Fruit fly (Drosophila melanogaster) whole organism, embryonic: Measurements from ENCODE around the gene Sfp93F.
A peak's percentile ranks its signal among the peaks of the same experiment; 100 is the strongest.

Experiments used
- B-H2 ChIP-seq: fragments of 200-800 bp; sonication (Bioruptor generic); optimal IDR thresholded peaks from 2 replicates; lab custom pipeline; 2018; ENCODE audit warnings: missing biosample characterization, mild to moderate bottlenecking, missing genetic modification characterization
- BEAF-32 ChIP-seq: fragments of 200-800 bp; sonication (Bioruptor generic); optimal IDR thresholded peaks from 3 replicates; lab custom pipeline; 2017; ENCODE audit warnings: missing biosample characterization, missing genetic modification characterization, mild to moderate bottlenecking, moderate library complexity, missing genetic modification reagents
- Bdp1 ChIP-seq: fragments of 200-800 bp; sonication (Bioruptor generic); optimal IDR thresholded peaks from 3 replicates; lab custom pipeline; 2016; ENCODE audit warnings: missing biosample characterization, missing genetic modification characterization
- CG1024 ChIP-seq: fragments of 200-800 bp; sonication (Bioruptor generic); IDR thresholded peaks from 2 replicates; pipeline ENCODE4 v1.3.6; 2022; ENCODE audit warnings: missing biosample characterization, missing genetic modification characterization
- CG10565 ChIP-seq: fragments of 200-800 bp; sonication (Bioruptor generic); optimal IDR thresholded peaks from 3 replicates; lab custom pipeline; 2016; ENCODE audit warnings: missing biosample characterization, mild to moderate bottlenecking, missing genetic modification characterization
- CG11093 ChIP-seq: fragments of 200-800 bp; sonication (Bioruptor generic); IDR thresholded peaks from 3 replicates; pipeline ENCODE4 v1.3.6; 2022; ENCODE audit warnings: missing biosample characterization, missing genetic modification characterization
- CG12769 ChIP-seq: fragments of 200-800 bp; sonication (Bioruptor generic); optimal IDR thresholded peaks from 2 replicates; lab custom pipeline; 2019; ENCODE audit warnings: missing biosample characterization, mild to moderate bottlenecking, missing genetic modification characterization, moderate library complexity
- CG13775 ChIP-seq: fragments of 200-800 bp; sonication (Bioruptor generic); optimal IDR thresholded peaks from 3 replicates; lab custom pipeline; 2017; ENCODE audit warnings: missing biosample characterization, mild to moderate bottlenecking, missing genetic modification characterization
- CG1603 ChIP-seq: fragments of 200-800 bp; sonication (Bioruptor generic); optimal IDR thresholded peaks from 2 replicates; lab custom pipeline; 2019; ENCODE audit warnings: missing biosample characterization, mild to moderate bottlenecking, missing genetic modification characterization, moderate library complexity
- CG1647 ChIP-seq: fragments of 200-800 bp; sonication (Bioruptor generic); optimal IDR thresholded peaks from 3 replicates; lab custom pipeline; 2016; ENCODE audit warnings: missing biosample characterization, missing genetic modification characterization
- CG16779 ChIP-seq: fragments of 200-800 bp; sonication (Bioruptor generic); IDR thresholded peaks from 2 replicates; pipeline ENCODE4 v1.3.6; 2022; ENCODE audit warnings: missing biosample characterization, missing genetic modification characterization
- CG17186 ChIP-seq: fragments of 200-800 bp; sonication (Bioruptor generic); optimal IDR thresholded peaks from 3 replicates; lab custom pipeline; 2017; ENCODE audit warnings: missing biosample characterization, missing genetic modification reagents, missing genetic modification characterization
- CG18011 ChIP-seq: fragments of 200-800 bp; sonication (Bioruptor generic); optimal IDR thresholded peaks from 2 replicates; lab custom pipeline; 2017; ENCODE audit warnings: missing biosample characterization, missing genetic modification characterization, mild to moderate bottlenecking, moderate library complexity, missing genotype
- CG18619 ChIP-seq: fragments of 200-800 bp; sonication (Bioruptor generic); optimal IDR thresholded peaks from 3 replicates; lab custom pipeline; 2017; ENCODE audit warnings: missing biosample characterization, mild to moderate bottlenecking, missing genetic modification characterization
- CG34224 ChIP-seq: fragments of 200-800 bp; sonication (Bioruptor generic); IDR thresholded peaks from 3 replicates; pipeline ENCODE4 v1.3.6; 2022; ENCODE audit warnings: missing biosample characterization, missing genetic modification characterization; ENCODE audit not compliant: partially characterized antibody
- CG34376 ChIP-seq: fragments of 200-800 bp; sonication (Bioruptor generic); optimal IDR thresholded peaks from 2 replicates; lab custom pipeline; 2018; ENCODE audit warnings: missing biosample characterization, mild to moderate bottlenecking, missing genetic modification characterization
- CG4360 ChIP-seq: fragments of 200-800 bp; sonication (Bioruptor generic); IDR thresholded peaks from 2 replicates; pipeline ENCODE4 v1.3.6; 2022; ENCODE audit warnings: missing biosample characterization, missing genetic modification characterization
- CG4707 ChIP-seq: fragments of 200-800 bp; sonication (Bioruptor generic); optimal IDR thresholded peaks from 2 replicates; lab custom pipeline; 2018; ENCODE audit warnings: missing biosample characterization, mild to moderate bottlenecking, missing genetic modification characterization, moderate library complexity
- CG4854 ChIP-seq: fragments of 200-800 bp; sonication (Bioruptor generic); optimal IDR thresholded peaks from 2 replicates; lab custom pipeline; 2016; ENCODE audit warnings: missing biosample characterization, missing genetic modification characterization, inconsistent platforms
- CG6765 ChIP-seq: fragments of 200-800 bp; sonication (Bioruptor generic); optimal IDR thresholded peaks from 3 replicates; lab custom pipeline; 2017; ENCODE audit warnings: missing biosample characterization, mild to moderate bottlenecking, missing genetic modification characterization
- CG7786 ChIP-seq: fragments of 200-800 bp; sonication (Bioruptor generic); optimal IDR thresholded peaks from 2 replicates; lab custom pipeline; 2016; ENCODE audit warnings: missing biosample characterization, missing genetic modification characterization
- CG8281 ChIP-seq: fragments of 200-800 bp; sonication (Bioruptor generic); optimal IDR thresholded peaks from 2 replicates; lab custom pipeline; 2018; ENCODE audit warnings: missing biosample characterization, mild to moderate bottlenecking, missing genetic modification characterization, moderate library complexity
- CG8478 ChIP-seq: fragments of >200 bp; optimal IDR thresholded peaks from 2 replicates; lab custom pipeline; 2018
- CG9437 ChIP-seq: fragments of 200-800 bp; sonication (Bioruptor generic); optimal IDR thresholded peaks from 2 replicates; lab custom pipeline; 2018; ENCODE audit warnings: missing biosample characterization, mild to moderate bottlenecking, missing genetic modification characterization
- Dll ChIP-seq: fragments of 200-800 bp; sonication (Bioruptor generic); IDR thresholded peaks from 4 replicates; pipeline ENCODE4 v1.3.6; 2022; ENCODE audit warnings: missing biosample characterization, missing genetic modification characterization; ENCODE audit not compliant: partially characterized antibody
- Doc2 ChIP-seq: fragments of 200-800 bp; sonication (Bioruptor generic); IDR thresholded peaks from 2 replicates; pipeline ENCODE4 v1.3.6; 2022; ENCODE audit warnings: missing biosample characterization, missing genetic modification characterization
- Doc3 ChIP-seq: fragments of 200-800 bp; sonication (Bioruptor generic); IDR thresholded peaks from 3 replicates; pipeline ENCODE4 v1.3.6; 2022; ENCODE audit warnings: missing biosample characterization, missing genetic modification characterization; ENCODE audit not compliant: partially characterized antibody
- Ravus ChIP-seq: fragments of 200-800 bp; sonication (Bioruptor generic); IDR thresholded peaks from 2 replicates; pipeline ENCODE4 v1.3.6; 2022; ENCODE audit warnings: missing biosample characterization, missing genetic modification characterization
- Scr ChIP-seq: fragments of 200-800 bp; sonication (Bioruptor generic); IDR thresholded peaks from 2 replicates; pipeline ENCODE4 v1.3.6; 2022; ENCODE audit warnings: missing biosample characterization, missing genetic modification characterization; ENCODE audit not compliant: partially characterized antibody
- Spps ChIP-seq: fragments of 200-800 bp; sonication (Bioruptor generic); optimal IDR thresholded peaks from 2 replicates; lab custom pipeline; 2018; ENCODE audit warnings: missing biosample characterization, mild to moderate bottlenecking, missing genetic modification characterization
- Sry-β ChIP-seq: fragments of 200-800 bp; sonication (Bioruptor generic); optimal IDR thresholded peaks from 2 replicates; lab custom pipeline; 2018; ENCODE audit warnings: missing biosample characterization, mild to moderate bottlenecking, missing genetic modification characterization, moderate library complexity
- Tbp ChIP-seq: fragments of >200 bp; optimal IDR thresholded peaks from 2 replicates; lab custom pipeline; 2018; ENCODE audit warnings: missing biosample characterization, missing genetic modification characterization
- ase ChIP-seq: fragments of 200-800 bp; sonication (Bioruptor generic); IDR thresholded peaks from 3 replicates; pipeline ENCODE4 v1.3.6; 2022; ENCODE audit warnings: missing biosample characterization, missing genetic modification characterization
- bbx ChIP-seq: fragments of 200-800 bp; sonication (Bioruptor generic); IDR thresholded peaks from 2 replicates; pipeline ENCODE4 v1.3.6; 2022; ENCODE audit warnings: missing biosample characterization, missing genetic modification characterization; ENCODE audit not compliant: partially characterized antibody
- crol ChIP-seq: fragments of 200-800 bp; sonication (Bioruptor generic); IDR thresholded peaks from 2 replicates; pipeline ENCODE4 v1.3.6; 2022; ENCODE audit warnings: missing biosample characterization, missing genetic modification characterization
- dimm ChIP-seq: fragments of 200-800 bp; sonication (Bioruptor generic); IDR thresholded peaks from 2 replicates; pipeline ENCODE4 v1.3.6; 2022; ENCODE audit warnings: missing biosample characterization, missing genetic modification characterization
- en ChIP-seq: fragments of 200-800 bp; sonication (Bioruptor generic); optimal IDR thresholded peaks from 2 replicates; lab custom pipeline; 2016; ENCODE audit warnings: missing biosample characterization, missing genetic modification characterization
- gcm ChIP-seq: fragments of 200-800 bp; sonication (Bioruptor generic); optimal IDR thresholded peaks from 2 replicates; lab custom pipeline; 2019; ENCODE audit warnings: missing biosample characterization, mild to moderate bottlenecking, missing genetic modification characterization, moderate library complexity
- hth ChIP-seq: fragments of >200 bp; optimal IDR thresholded peaks from 2 replicates; lab custom pipeline; 2017; ENCODE audit warnings: inconsistent platforms
- kah ChIP-seq: fragments of 200-800 bp; sonication (Bioruptor generic); optimal IDR thresholded peaks from 2 replicates; lab custom pipeline; 2018; ENCODE audit warnings: missing biosample characterization, mild to moderate bottlenecking, missing genetic modification characterization
- lov ChIP-seq, 2 experiments: fragments of 200-800 bp in 1 of 2; fragments of >200 bp in 1 of 2; sonication (Bioruptor generic) in 1 of 2; IDR thresholded peaks in 1 of 2; optimal IDR thresholded peaks in 1 of 2; 2 replicates in 1 of 2; 3 replicates in 1 of 2; pipeline versions ENCODE4 v1.3.6 to Lab custom; 2017 to 2022; ENCODE audit warnings: missing biosample characterization in 1 of 2, missing genetic modification characterization in 1 of 2
- p53 ChIP-seq: fragments of 200-800 bp; sonication (Bioruptor generic); optimal IDR thresholded peaks from 2 replicates; lab custom pipeline; 2016; ENCODE audit warnings: missing biosample characterization, missing genetic modification characterization
- pfk ChIP-seq: fragments of 200-800 bp; sonication (Bioruptor generic); optimal IDR thresholded peaks from 2 replicates; lab custom pipeline; 2018; ENCODE audit warnings: missing biosample characterization, mild to moderate bottlenecking, missing genetic modification characterization, moderate library complexity
- pho ChIP-seq: fragments of 200-800 bp; sonication (Bioruptor generic); optimal IDR thresholded peaks from 2 replicates; lab custom pipeline; 2016; ENCODE audit warnings: missing biosample characterization, missing genetic modification characterization
- row ChIP-seq: fragments of 200-800 bp; sonication (Bioruptor generic); IDR thresholded peaks from 3 replicates; pipeline ENCODE4 v1.3.6; 2022; ENCODE audit warnings: missing biosample characterization, missing genetic modification characterization
- sens ChIP-seq: fragments of 200-800 bp; sonication (Bioruptor generic); peaks from one replicate; lab custom pipeline; 2016; ENCODE audit warnings: missing biosample characterization, missing genetic modification characterization
- shn ChIP-seq: fragments of 200-800 bp; sonication (Bioruptor generic); optimal IDR thresholded peaks from 3 replicates; lab custom pipeline; 2016; ENCODE audit warnings: missing biosample characterization, missing genetic modification characterization
- tna ChIP-seq: fragments of 200-800 bp; sonication (Bioruptor generic); IDR thresholded peaks from 2 replicates; pipeline ENCODE4 v1.3.6; 2022; ENCODE audit warnings: missing biosample characterization, missing genetic modification characterization; ENCODE audit not compliant: partially characterized antibody
- zen2 ChIP-seq: fragments of 200-800 bp; sonication (Bioruptor generic); IDR thresholded peaks from 3 replicates; pipeline ENCODE4 v1.3.6; 2022; ENCODE audit warnings: missing biosample characterization, missing genetic modification characterization; ENCODE audit not compliant: partially characterized antibody

The Sfp93F gene

dm6 chr3R:21693110-21693672 lies 42.9 kb downstream of the Sfp93F start (continued):
- no peak for TF ChIP-seq CG17186 (GFP tag; lab: Kevin White, UChicago)
- TF ChIP-seq dimm (GFP tag; lab: Robert Waterston, UW), result no peak
- no peak for TF ChIP-seq CG13775
- TF ChIP-seq CG12769 (tag; lab: Kevin White, UChicago), result peak; percentile 65

dm6 chr3R:21691114-21691513 lies 45.0 kb downstream of the Sfp93F start:
- TF ChIP-seq Ravus (GFP tag; lab: Robert Waterston, UW) (no peak), Dll (GFP tag; lab: Robert Waterston, UW) (peak; percentile 73), shn (GFP tag; lab: Kevin White, UChicago) (no peak), CG4360 (GFP tag; lab: Robert Waterston, UW) (no peak), ase (GFP tag; lab: Robert Waterston, UW) (no peak), CG6765 (GFP tag; lab: Kevin White, UChicago) (no peak), zen2 (GFP tag; lab: Robert Waterston, UW) (no peak), CG9437 (GFP tag; lab: Kevin White, UChicago) (no peak), CG8281 (tag; lab: Kevin White, UChicago) (no peak), CG8478 (lab: Kevin White, UChicago) (no peak), Tbp (GFP tag; lab: Kevin White, UChicago) (no peak), CG7786 (no peak), hth (lab: Kevin White, UChicago) (no peak), CG18619 (GFP tag; lab: Kevin White, UChicago) (no peak), Bdp1 (GFP tag; lab: Kevin White, UChicago) (no peak), gcm (GFP tag; lab: Kevin White, UChicago) (no peak), CG1647 (GFP tag; lab: Kevin White, UChicago) (no peak), CG18011 (GFP tag; lab: Kevin White, UChicago) (no peak), crol (GFP tag; lab: Robert Waterston, UW) (no peak), Sry-β (peak; percentile 32), en (GFP tag; lab: Kevin White, UChicago) (no peak), p53 (no peak), B-H2 (no peak), Spps (no peak), CG34376 (GFP tag; lab: Kevin White, UChicago) (no peak), lov (optimal IDR thresholded peaks at IDR 0.05; lab: Kevin White, UChicago) (no peak), lov (GFP tag; IDR thresholded peaks at IDR 0.05; lab: Robert Waterston, UW) (no peak), CG34224 (no peak), Scr (GFP tag; lab: Robert Waterston, UW) (peak; percentile 24; the same call in 1 of the 2 replicates), CG10565 (no peak), CG4854 (GFP tag; lab: Kevin White, UChicago) (no peak), sens (GFP tag; lab: Kevin White, UChicago) (peak; percentile 50), BEAF-32 (peak; percentile 20), CG1024 (GFP tag; lab: Robert Waterston, UW) (no peak), Doc3 (GFP tag; lab: Robert Waterston, UW) (peak; percentile 40; the same call in 1 of the 3 replicates), CG16779 (GFP tag; lab: Robert Waterston, UW) (no peak), pho (GFP tag; lab: Kevin White, UChicago) (no peak), CG1603 (tag; lab: Kevin White, UChicago) (peak; percentile 29), CG4707 (no peak), row (GFP tag; lab: Robert Waterston, UW) (0 out of 3 replicates have a peak, but pooled peaks have one; percentile 22), kah (GFP tag; lab: Kevin White, UChicago) (no peak), CG11093 (GFP tag; lab: Robert Waterston, UW) (no peak), tna (GFP tag; lab: Robert Waterston, UW) (no peak), Doc2 (no peak), pfk (GFP tag; lab: Kevin White, UChicago) (no peak), bbx (GFP tag; lab: Robert Waterston, UW) (no peak)
